Worm (Caenorhabditis elegans): ENCODE results near the gene fib-1.

fib-1 gene

DNA sequence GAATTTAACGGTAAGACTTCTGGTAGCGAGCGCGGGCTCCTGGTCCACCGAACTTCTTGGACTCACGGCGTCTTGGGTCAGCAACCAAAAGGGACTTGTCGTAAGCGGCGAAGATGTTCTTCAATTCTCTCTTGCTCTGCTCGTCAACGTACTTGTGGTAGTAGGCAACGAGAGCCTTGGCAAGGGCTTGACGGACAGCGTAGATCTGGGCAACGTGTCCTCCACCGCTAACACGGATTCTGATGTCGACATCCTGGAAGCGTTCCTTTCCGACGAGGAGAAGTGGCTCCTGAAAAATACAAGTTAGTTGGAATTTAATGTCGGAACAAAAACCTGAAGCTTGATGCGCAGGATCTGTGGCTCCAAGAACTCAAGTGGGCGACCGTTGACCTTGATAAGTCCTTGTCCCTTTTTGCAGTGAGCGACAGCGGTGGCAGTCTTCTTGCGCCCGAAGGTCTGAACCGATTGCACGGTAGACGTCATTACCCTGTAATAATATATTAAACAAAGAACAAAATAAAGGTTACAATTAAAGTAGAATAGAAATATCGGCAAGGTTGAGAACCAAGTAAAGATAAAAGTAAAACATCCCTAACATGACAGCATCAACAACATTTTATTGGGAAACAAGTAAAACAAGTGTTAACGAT is 1.8 kb downstream of the fib-1 start, which contains the start of gene rps-16 (continued):
- TF ChIP-seq daf-19 (GFP tag; conservative IDR thresholded peaks at IDR 0.05) (peak; percentile 54; the same call in 1 of the 2 replicates), aha-1 (tag) (peak; percentile 90), madf-5 (GFP tag; IDR thresholded peaks at IDR 0.05) (0 out of 4 replicates have a peak, but pooled peaks of 1 of the 2 experiments have one; percentile 38), mdt-29 (GFP tag; IDR thresholded peaks at IDR 0.05) (peak; percentile 68; the same call in 1 of the 2 replicates), nhr-25 (tag; optimal IDR thresholded peaks at IDR 0.05; ENCODE audit: borderline replicate concordance, insufficient read depth) (peak; percentile 32), nhr-10 (tag; optimal IDR thresholded peaks at IDR 0.05) (no peak), Y105C5A.15 (GFP tag; IDR thresholded peaks at IDR 0.05) (peak; percentile 69; the same call in 1 of the 2 replicates), T26A8.4 (GFP tag; IDR thresholded peaks at IDR 0.05) (0 out of 2 replicates have a peak, but pooled peaks have one; percentile 19), nhr-111 (GFP tag; optimal IDR thresholded peaks at IDR 0.05) (peak; percentile 89), F10B5.3 (tag; optimal IDR thresholded peaks at IDR 0.05) (no peak), egl-43 (GFP tag; IDR thresholded peaks at IDR 0.05) (peak; percentile 49; the same call in 1 of the 2 replicates), Y5F2A.4 (GFP tag; optimal IDR thresholded peaks at IDR 0.05) (peak; percentile 47), unc-62 (GFP tag; optimal IDR thresholded peaks at IDR 0.05 in 1 of 2) (peak in 1 of 2 experiments; percentile 81), unc-62 (tag; optimal IDR thresholded peaks at IDR 0.05) (no peak), ctbp-1 (GFP tag; IDR thresholded peaks at IDR 0.05) (peak; percentile 65; the same call in 1 of the 2 replicates)

DNA sequence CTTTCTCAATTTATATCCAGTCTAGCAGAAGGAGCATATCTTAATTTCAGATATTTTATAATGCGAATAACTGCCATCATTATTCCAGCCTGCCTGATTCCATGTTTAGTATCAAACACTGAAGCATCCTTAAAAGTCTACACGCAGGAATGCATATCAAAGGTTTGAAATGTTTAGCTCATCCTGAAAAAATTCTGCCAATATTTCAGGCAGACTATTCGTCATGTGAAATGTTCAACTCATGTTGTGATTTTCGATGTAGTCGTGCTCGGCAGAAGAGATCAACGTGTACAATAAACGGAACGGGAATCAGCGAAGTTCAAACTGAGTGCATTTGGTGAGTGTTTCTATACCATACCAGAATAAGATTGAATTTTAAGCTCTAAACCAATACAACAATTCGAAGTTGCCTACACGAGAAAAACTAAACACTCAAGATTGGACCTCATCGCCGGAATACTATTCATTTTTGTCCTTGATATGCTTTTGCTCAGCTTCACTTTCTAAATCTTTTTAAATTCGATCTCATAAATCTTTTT is 2.5 kb downstream of the fib-1 start, which contains the start of gene T01C3.11:
Gene T01C3.11 (plus strand): TSS at position 51 of the 539 bp plus-strand sequence.
- no peak for TF ChIP-seq ama-1 (optimal IDR thresholded peaks at IDR 0.05)
- no peak for TF ChIP-seq snpc-4 (tag; optimal IDR thresholded peaks at IDR 0.05)
- peak; percentile 63; the same call in 1 of the 2 replicates for TF ChIP-seq Y48G9A.11 (GFP tag; IDR thresholded peaks at IDR 0.05)
- TF ChIP-seq zfp-3 (GFP tag; conservative IDR thresholded peaks at IDR 0.05) = 0 out of 2 replicates have a peak, but pooled peaks have one; percentile 19
- TF ChIP-seq duxl-1 (tag; optimal IDR thresholded peaks at IDR 0.05; ENCODE audit: poor library complexity) = no peak
- no peak for TF ChIP-seq tra-1 (GFP tag; IDR thresholded peaks at IDR 0.05)
- TF ChIP-seq mep-1 (tag; optimal IDR thresholded peaks at IDR 0.05) = no peak
- no peak for TF ChIP-seq hlh-30 (tag; optimal IDR thresholded peaks at IDR 0.05; ENCODE audit: insufficient read depth)
- TF ChIP-seq php-3 (GFP tag; IDR thresholded peaks at IDR 0.05) = no peak
- 0 out of 2 replicates have a peak, but pooled peaks have one; percentile 20 for TF ChIP-seq Y105C5A.15 (GFP tag; IDR thresholded peaks at IDR 0.05)
- no peak for TF ChIP-seq lin-13 (GFP tag; optimal IDR thresholded peaks at IDR 0.05)
- TF ChIP-seq nhr-42 (GFP tag; IDR thresholded peaks at IDR 0.05) = no peak
- TF ChIP-seq ceh-82 (tag; optimal IDR thresholded peaks at IDR 0.05) = no peak
- no peak for TF ChIP-seq madf-5 (GFP tag; IDR thresholded peaks at IDR 0.05)
- TF ChIP-seq ZK546.5 (tag; optimal IDR thresholded peaks at IDR 0.05) = no peak
- TF ChIP-seq F49E8.2 (tag; optimal IDR thresholded peaks at IDR 0.05; ENCODE audit: borderline replicate concordance) = no peak
- no peak for TF ChIP-seq mxl-2 (GFP tag; conservative IDR thresholded peaks at IDR 0.05)
- TF ChIP-seq snpc-1.2 (GFP tag; IDR thresholded peaks at IDR 0.05) = 0 out of 2 replicates have a peak, but pooled peaks have one; percentile 35
- TF ChIP-seq tag-97 (GFP tag; IDR thresholded peaks at IDR 0.05) = no peak
- no peak for TF ChIP-seq skn-1 (tag; optimal IDR thresholded peaks at IDR 0.05)
- TF ChIP-seq ctbp-1 (GFP tag; IDR thresholded peaks at IDR 0.05) = no peak
- TF ChIP-seq dpl-1 (GFP tag; optimal IDR thresholded peaks at IDR 0.05) = no peak
- no peak for TF ChIP-seq nhr-10 (tag; optimal IDR thresholded peaks at IDR 0.05)
- TF ChIP-seq unc-39 (tag; optimal IDR thresholded peaks at IDR 0.05) = no peak
- no peak; the same call in 1 of the 2 replicates for TF ChIP-seq arid-1 (GFP tag; conservative IDR thresholded peaks at IDR 0.05)
- no peak for TF ChIP-seq nhr-111 (GFP tag; optimal IDR thresholded peaks at IDR 0.05)
- no peak for TF ChIP-seq zfp-2 (tag; optimal IDR thresholded peaks at IDR 0.05)
- no peak for TF ChIP-seq nhr-11 (tag; optimal IDR thresholded peaks at IDR 0.05)
- no peak for TF ChIP-seq zag-1 (tag; optimal IDR thresholded peaks at IDR 0.05)
- no peak for TF ChIP-seq dmd-8 (GFP tag; IDR thresholded peaks at IDR 0.05)
- no peak for TF ChIP-seq Y75B8A.6 (GFP tag; IDR thresholded peaks at IDR 0.05)
- TF ChIP-seq mdt-29 (GFP tag; IDR thresholded peaks at IDR 0.05) = no peak
- peak; percentile 54 for TF ChIP-seq lin-38 (GFP tag; IDR thresholded peaks at IDR 0.05)
- TF ChIP-seq fos-1 (tag; optimal IDR thresholded peaks at IDR 0.05) = no peak
- no peak for TF ChIP-seq ceh-44 (GFP tag; IDR thresholded peaks at IDR 0.05)
- no peak for TF ChIP-seq T20F7.1 (GFP tag; optimal IDR thresholded peaks at IDR 0.05)
- no peak for TF ChIP-seq R02D3.7 (tag; optimal IDR thresholded peaks at IDR 0.05)
- no peak for TF ChIP-seq nhr-237 (tag; optimal IDR thresholded peaks at IDR 0.05)
- TF ChIP-seq F44E2.7 (GFP tag; IDR thresholded peaks at IDR 0.05) = no peak
